Worm (Caenorhabditis elegans) whole organism, L1 larva: Measurements from ENCODE around the gene mlt-11.

Experiments used
- C04F5.9 ChIP-seq: sonication (generic microtip); optimal IDR thresholded peaks from 2 replicates; lab custom pipeline; 2016; ENCODE audit warnings: missing genetic modification characterization, missing compliant biosample characterization
- C16A3.4 ChIP-seq: fragments of 150-350 bp; optimal IDR thresholded peaks from 2 replicates; lab custom pipeline; 2014; ENCODE audit warnings: missing biosample characterization, missing genetic modification characterization
- C34B4.2 ChIP-seq: sonication (generic microtip); optimal IDR thresholded peaks from 2 replicates; lab custom pipeline; 2017; ENCODE audit warnings: mild to moderate bottlenecking, missing genetic modification characterization, missing compliant biosample characterization
- F16B12.6 ChIP-seq: fragments of 150-350 bp; optimal IDR thresholded peaks from 2 replicates; lab custom pipeline; 2014; ENCODE audit warnings: missing biosample characterization, missing genetic modification characterization
- aha-1 ChIP-seq: fragments of 150-350 bp; optimal IDR thresholded peaks from 2 replicates; lab custom pipeline; 2014; ENCODE audit warnings: missing biosample characterization, missing genetic modification characterization
- alr-1 ChIP-seq: fragments of 200-800 bp; sonication (Bioruptor generic); optimal IDR thresholded peaks from 2 replicates; lab custom pipeline; 2018; ENCODE audit warnings: borderline replicate concordance, mild to moderate bottlenecking, missing genetic modification characterization, missing compliant biosample characterization
- ama-1 ChIP-seq: fragments of 150-350 bp; optimal IDR thresholded peaks from 2 replicates; lab custom pipeline; 2014
- ceh-63 ChIP-seq: fragments of 200-800 bp; sonication (Bioruptor generic); optimal IDR thresholded peaks from 2 replicates; lab custom pipeline; 2018; ENCODE audit warnings: mild to moderate bottlenecking, missing genetic modification characterization, missing compliant biosample characterization
- ceh-8 ChIP-seq: fragments of 200-800 bp; sonication (Bioruptor generic); optimal IDR thresholded peaks from 2 replicates; lab custom pipeline; 2018; ENCODE audit warnings: mild to moderate bottlenecking, missing genetic modification characterization, moderate library complexity, missing compliant biosample characterization
- ceh-82 ChIP-seq, 3 experiments: fragments of 150-350 bp in 1 of 3; sonication (generic microtip) in 2 of 3; optimal IDR thresholded peaks; 2 replicates each; lab custom pipeline; 2014 to 2017; ENCODE audit warnings: missing biosample characterization in 3 of 3, missing genetic modification characterization in 3 of 3
- ceh-88 ChIP-seq: fragments of 200-800 bp; sonication (Bioruptor generic); IDR thresholded peaks from 2 replicates; pipeline ENCODE4 v1.3.6; 2022; ENCODE audit warnings: missing genetic modification characterization, missing compliant biosample characterization
- ceh-90 ChIP-seq: sonication (generic microtip); optimal IDR thresholded peaks from 2 replicates; lab custom pipeline; 2016; ENCODE audit warnings: missing genetic modification characterization, missing compliant biosample characterization
- ces-1 ChIP-seq: fragments of 150-350 bp; optimal IDR thresholded peaks from 2 replicates; lab custom pipeline; 2014; ENCODE audit warnings: missing biosample characterization, missing genetic modification reagents, missing genetic modification characterization
- dsc-1 ChIP-seq: sonication (generic microtip); optimal IDR thresholded peaks from 2 replicates; lab custom pipeline; 2016; ENCODE audit warnings: mild to moderate bottlenecking, missing genetic modification characterization, missing compliant biosample characterization
- efl-1 ChIP-seq, 4 experiments: fragments of 150-350 bp; optimal IDR thresholded peaks in 3 of 4; peaks in 1 of 4; 1 replicate in 1 of 4; 2 replicates in 3 of 4; lab custom pipeline; 2014; ENCODE audit warnings: missing biosample characterization in 2 of 4, missing genetic modification characterization in 2 of 4, missing genetic modification reagents in 2 of 4
- egl-27 ChIP-seq, 2 experiments: fragments of 150-350 bp in 1 of 2; sonication (generic microtip); optimal IDR thresholded peaks; 3 replicates each; lab custom pipeline; 2017 to 2018; ENCODE audit warnings: missing biosample characterization in 2 of 2, missing genetic modification characterization in 2 of 2, missing genetic modification reagents in 2 of 2
- elt-2 ChIP-seq: sonication (generic microtip); optimal IDR thresholded peaks from 2 replicates; lab custom pipeline; 2016; ENCODE audit warnings: missing genetic modification characterization, mild to moderate bottlenecking, inconsistent platforms, missing compliant biosample characterization, missing genetic modification reagents
- ets-5 ChIP-seq: fragments of 200-800 bp; sonication (Bioruptor generic); IDR thresholded peaks from 2 replicates; pipeline ENCODE4 v1.3.6; 2022; ENCODE audit warnings: missing genetic modification characterization, missing compliant biosample characterization
- fkh-10 ChIP-seq: sonication (generic microtip); optimal IDR thresholded peaks from 2 replicates; lab custom pipeline; 2017; ENCODE audit warnings: missing biosample characterization, missing genetic modification reagents, missing genetic modification characterization
- fkh-8 ChIP-seq: sonication (generic microtip); optimal IDR thresholded peaks from 2 replicates; lab custom pipeline; 2016; ENCODE audit warnings: mild to moderate bottlenecking, missing genetic modification characterization, missing compliant biosample characterization
- fos-1 ChIP-seq: fragments of 150-350 bp; optimal IDR thresholded peaks from 2 replicates; lab custom pipeline; 2014; ENCODE audit warnings: missing biosample characterization, missing genetic modification characterization
- grh-1 ChIP-seq: fragments of 200-800 bp; sonication (Bioruptor generic); IDR thresholded peaks from 2 replicates; pipeline ENCODE4 v1.3.6; 2022; ENCODE audit warnings: missing genetic modification reagents, missing genetic modification characterization, missing compliant biosample characterization
- hlh-17 ChIP-seq: fragments of 200-800 bp; sonication (Bioruptor generic); optimal IDR thresholded peaks from 2 replicates; lab custom pipeline; 2018; ENCODE audit warnings: missing genetic modification characterization, mild to moderate bottlenecking, missing compliant biosample characterization, moderate library complexity, borderline replicate concordance
- irx-1 ChIP-seq: sonication (generic microtip); optimal IDR thresholded peaks from 2 replicates; lab custom pipeline; 2016; ENCODE audit warnings: missing genetic modification characterization, missing compliant biosample characterization
- lin-15B ChIP-seq: fragments of 150-350 bp; sonication (generic microtip); optimal IDR thresholded peaks from 3 replicates; lab custom pipeline; 2014; ENCODE audit warnings: missing biosample characterization, missing genetic modification characterization
- lin-39 ChIP-seq: fragments of 150-350 bp; optimal IDR thresholded peaks from 2 replicates; lab custom pipeline; 2014; ENCODE audit warnings: missing biosample characterization, missing genetic modification reagents, missing genetic modification characterization
- lir-3 ChIP-seq: sonication (generic microtip); optimal IDR thresholded peaks from 2 replicates; lab custom pipeline; 2016; ENCODE audit warnings: mild to moderate bottlenecking, missing genetic modification characterization, moderate library complexity, missing compliant biosample characterization; ENCODE audit not compliant: poor library complexity
- lsy-2 ChIP-seq, 2 experiments: fragments of 150-350 bp; optimal IDR thresholded peaks; 2 replicates each; lab custom pipeline; 2014; ENCODE audit warnings: missing biosample characterization in 2 of 2, missing genetic modification characterization in 2 of 2
- mdl-1 ChIP-seq, 2 experiments: fragments of 150-350 bp; optimal IDR thresholded peaks; 2 replicates each; lab custom pipeline; 2014 to 2017; ENCODE audit warnings: missing biosample characterization in 2 of 2, missing genetic modification characterization in 2 of 2, inconsistent platforms in 1 of 2
- mep-1 ChIP-seq: fragments of 150-350 bp; optimal IDR thresholded peaks from 2 replicates; lab custom pipeline; 2014; ENCODE audit warnings: missing biosample characterization, missing genetic modification characterization
- nhr-12 ChIP-seq: sonication (generic microtip); optimal IDR thresholded peaks from 2 replicates; lab custom pipeline; 2017; ENCODE audit warnings: missing biosample characterization, missing genetic modification characterization
- nhr-19 ChIP-seq: fragments of 200-800 bp; sonication (Bioruptor generic); conservative IDR thresholded peaks from 2 replicates; pipeline ENCODE4 v1.3.6; 2022; ENCODE audit warnings: missing genetic modification characterization, missing compliant biosample characterization
- nhr-28 ChIP-seq: fragments of 150-350 bp; optimal IDR thresholded peaks from 2 replicates; lab custom pipeline; 2014; ENCODE audit warnings: missing biosample characterization, missing genetic modification characterization
- nhr-71 ChIP-seq: sonication (generic microtip); optimal IDR thresholded peaks from 2 replicates; lab custom pipeline; 2016; ENCODE audit warnings: mild to moderate bottlenecking, missing genetic modification characterization, moderate library complexity, missing compliant biosample characterization
- nhr-84 ChIP-seq: sonication (generic microtip); optimal IDR thresholded peaks from 2 replicates; lab custom pipeline; 2017; ENCODE audit warnings: missing biosample characterization, missing genetic modification characterization
- nhr-90 ChIP-seq: sonication (generic microtip); optimal IDR thresholded peaks from 2 replicates; lab custom pipeline; 2016; ENCODE audit warnings: mild to moderate bottlenecking, missing genetic modification characterization, missing compliant biosample characterization; ENCODE audit not compliant: poor library complexity
- pag-3 ChIP-seq: sonication (generic microtip); optimal IDR thresholded peaks from 2 replicates; lab custom pipeline; 2017; ENCODE audit warnings: missing genetic modification characterization, mild to moderate bottlenecking, missing compliant biosample characterization, antibody characterized with exemption, borderline replicate concordance; ENCODE audit not compliant: insufficient read depth
- pax-3 ChIP-seq: fragments of 200-800 bp; sonication (Bioruptor generic); optimal IDR thresholded peaks from 2 replicates; lab custom pipeline; 2018; ENCODE audit warnings: mild to moderate bottlenecking, missing genetic modification characterization, moderate library complexity, missing compliant biosample characterization
- pqm-1 ChIP-seq: sonication (generic microtip); optimal IDR thresholded peaks from 3 replicates; lab custom pipeline; 2017; ENCODE audit warnings: missing biosample characterization, missing genetic modification characterization
- snpc-4 ChIP-seq: fragments of 150-350 bp; optimal IDR thresholded peaks from 2 replicates; lab custom pipeline; 2014; ENCODE audit warnings: missing biosample characterization, missing genetic modification characterization
- sox-4 ChIP-seq: sonication (generic microtip); optimal IDR thresholded peaks from 2 replicates; lab custom pipeline; 2016; ENCODE audit warnings: missing genetic modification characterization, missing compliant biosample characterization
- sptf-1 ChIP-seq: fragments of 150-350 bp; optimal IDR thresholded peaks from 2 replicates; lab custom pipeline; 2014; ENCODE audit warnings: missing biosample characterization, missing genetic modification characterization
- sup-37 ChIP-seq: fragments of 200-800 bp; sonication (Bioruptor generic); optimal IDR thresholded peaks from 2 replicates; lab custom pipeline; 2018; ENCODE audit warnings: mild to moderate bottlenecking, missing genetic modification characterization, missing compliant biosample characterization
- swsn-7 ChIP-seq: sonication (generic microtip); optimal IDR thresholded peaks from 2 replicates; lab custom pipeline; 2016; ENCODE audit warnings: missing genetic modification characterization, missing compliant biosample characterization
- tbx-2 ChIP-seq: sonication (generic microtip); optimal IDR thresholded peaks from 2 replicates; lab custom pipeline; 2016; ENCODE audit warnings: missing genetic modification characterization, missing compliant biosample characterization
- unc-30 ChIP-seq: sonication (generic microtip); optimal IDR thresholded peaks from 2 replicates; lab custom pipeline; 2017; ENCODE audit warnings: missing biosample characterization, missing genetic modification characterization
- unc-62 ChIP-seq: fragments of 150-350 bp; optimal IDR thresholded peaks from 2 replicates; lab custom pipeline; 2014; ENCODE audit warnings: missing biosample characterization, missing genetic modification reagents, missing genetic modification characterization
- unc-86 ChIP-seq: sonication (generic microtip); optimal IDR thresholded peaks from 2 replicates; lab custom pipeline; 2016; ENCODE audit warnings: missing genetic modification characterization, missing compliant biosample characterization
- vab-15 ChIP-seq: sonication (generic microtip); optimal IDR thresholded peaks from 2 replicates; lab custom pipeline; 2017; ENCODE audit warnings: missing genotype, mild to moderate bottlenecking, missing genetic modification characterization, missing compliant biosample characterization
- zag-1 ChIP-seq: fragments of 150-350 bp; optimal IDR thresholded peaks from 2 replicates; lab custom pipeline; 2014; ENCODE audit warnings: missing biosample characterization, missing genetic modification characterization
- zip-4 ChIP-seq: fragments of 200-800 bp; sonication (Bioruptor generic); optimal IDR thresholded peaks from 2 replicates; lab custom pipeline; 2018; ENCODE audit warnings: mild to moderate bottlenecking, missing genetic modification characterization, moderate library complexity, missing compliant biosample characterization
- ztf-11 ChIP-seq, 2 experiments: sonication (generic microtip); optimal IDR thresholded peaks; 2 replicates each; lab custom pipeline; 2016 to 2017; ENCODE audit warnings: missing genetic modification characterization in 2 of 2, missing biosample characterization in 1 of 2, missing compliant biosample characterization in 1 of 2
- ztf-4 ChIP-seq: fragments of 150-350 bp; optimal IDR thresholded peaks from 2 replicates; lab custom pipeline; 2014; ENCODE audit warnings: missing biosample characterization, missing genetic modification characterization

The mlt-11 gene

ce11 chrV:20712994-20713326 is 46.0 kb downstream of the mlt-11 start:
- TF ChIP-seq egl-27 (tag; optimal IDR thresholded peaks at IDR 0.05; lab: Kevin White, UChicago) = no peak
- TF ChIP-seq ceh-63 (GFP tag; lab: Kevin White, UChicago) = no peak
- peak; percentile 51 for TF ChIP-seq lir-3 (tag; lab: Kevin White, UChicago)
- no peak for TF ChIP-seq alr-1 (tag; lab: Kevin White, UChicago)
- no peak for TF ChIP-seq nhr-90
- no peak for TF ChIP-seq ceh-8
- no peak for TF ChIP-seq ztf-11 (tag; optimal IDR thresholded peaks at IDR 0.05; lab: Kevin White, UChicago)
- TF ChIP-seq aha-1 (tag; lab: Kevin White, UChicago) = no peak
- TF ChIP-seq sptf-1 = no peak
- TF ChIP-seq C34B4.2 (tag; lab: Kevin White, UChicago) = no peak
- TF ChIP-seq vab-15 (tag; lab: Kevin White, UChicago) = no peak
- TF ChIP-seq nhr-12 (tag; lab: Kevin White, UChicago) = no peak
- peak; percentile 27 to 89 for TF ChIP-seq mdl-1 (tag; optimal IDR thresholded peaks at IDR 0.05; lab: Kevin White, UChicago)
- no peak for TF ChIP-seq fkh-10 (GFP tag; lab: Kevin White, UChicago)
- no peak for TF ChIP-seq ama-1
- no peak for TF ChIP-seq F16B12.6 (tag; lab: Kevin White, UChicago)
- TF ChIP-seq zag-1 (tag; lab: Kevin White, UChicago) = no peak
- TF ChIP-seq mep-1 = peak; percentile 24
- no peak for TF ChIP-seq unc-30
- TF ChIP-seq grh-1 (GFP tag; lab: Robert Waterston, UW) = no peak
- peak; percentile 30 for TF ChIP-seq C16A3.4 (tag; lab: Kevin White, UChicago)
- TF ChIP-seq ceh-88 (GFP tag; lab: Robert Waterston, UW) = no peak
- TF ChIP-seq pax-3 (tag; lab: Kevin White, UChicago) = no peak
- no peak for TF ChIP-seq zip-4 (GFP tag; lab: Kevin White, UChicago)
- no peak for TF ChIP-seq pqm-1
- TF ChIP-seq irx-1 (tag; lab: Kevin White, UChicago) = no peak
- TF ChIP-seq lsy-2 (tag; optimal IDR thresholded peaks at IDR 0.05; lab: Kevin White, UChicago) = peak; percentile 32 to 47
- TF ChIP-seq nhr-71 (tag; lab: Kevin White, UChicago) = peak; percentile 84
- peak; percentile 56 for TF ChIP-seq nhr-19 (GFP tag; lab: Robert Waterston, UW)
- peak; percentile 11 for TF ChIP-seq tbx-2
- no peak for TF ChIP-seq lin-39 (tag; lab: Kevin White, UChicago)
- TF ChIP-seq ets-5 (GFP tag; lab: Robert Waterston, UW) = no peak
- peak in 1 of 3 experiments; percentile 24 for TF ChIP-seq ceh-82 (tag; optimal IDR thresholded peaks at IDR 0.05; lab: Kevin White, UChicago)
- no peak for TF ChIP-seq C04F5.9 (tag; lab: Kevin White, UChicago)
- peak; percentile 21 to 77 for TF ChIP-seq efl-1 (optimal IDR thresholded peaks at IDR 0.05; lab: Kevin White, UChicago)
- peak; percentile 80 to 96 for TF ChIP-seq efl-1 (GFP tag; optimal IDR thresholded peaks at IDR 0.05 in 1 of 2; lab: Kevin White, UChicago)
- TF ChIP-seq fos-1 = peak; percentile 8
- no peak for TF ChIP-seq unc-62 (GFP tag; lab: Kevin White, UChicago)
- no peak for TF ChIP-seq sox-4 (tag; lab: Kevin White, UChicago)
- no peak for TF ChIP-seq hlh-17 (GFP tag; lab: Kevin White, UChicago)
- peak; percentile 3 for TF ChIP-seq fkh-8 (tag; lab: Kevin White, UChicago)
- no peak for TF ChIP-seq ceh-90
- peak; percentile 36 for TF ChIP-seq swsn-7 (tag; lab: Kevin White, UChicago)
- peak; percentile 74 for TF ChIP-seq ztf-4 (tag; lab: Kevin White, UChicago)
- TF ChIP-seq lin-15B (tag; lab: Kevin White, UChicago) = no peak
- TF ChIP-seq ces-1 (GFP tag; lab: Kevin White, UChicago) = no peak
- TF ChIP-seq snpc-4 = no peak
- no peak for TF ChIP-seq nhr-84 (tag; lab: Kevin White, UChicago)
- peak; percentile 13 for TF ChIP-seq unc-86
- TF ChIP-seq nhr-28 (tag; lab: Kevin White, UChicago) = no peak
- peak; percentile 46 for TF ChIP-seq dsc-1 (tag; lab: Kevin White, UChicago)
- peak; percentile 9 for TF ChIP-seq pag-3 (tag; lab: Kevin White, UChicago)
- TF ChIP-seq elt-2 (tag; lab: Kevin White, UChicago) = no peak
- no peak for TF ChIP-seq sup-37 (GFP tag; lab: Kevin White, UChicago)
